Worm (Caenorhabditis elegans) whole organism, L4 larva: ENCODE measurements around the gene nmr-1.

ENCODE experiments used
- F49E8.2 ChIP-seq: sonication (generic microtip); optimal IDR thresholded peaks from 2 replicates; lab custom pipeline; 2016; ENCODE audit warnings: missing compliant biosample characterization, mild to moderate bottlenecking, missing genetic modification characterization, borderline replicate concordance
- ceh-20 ChIP-seq: fragments of 200-800 bp; sonication (Bioruptor generic); IDR thresholded peaks from 2 replicates; pipeline ENCODE4 v1.3.6; 2022; ENCODE audit warnings: missing genetic modification reagents, missing genetic modification characterization, missing compliant biosample characterization
- tag-97 ChIP-seq: fragments of 200-800 bp; sonication (Bioruptor generic); IDR thresholded peaks from 2 replicates; pipeline ENCODE4 v1.3.6; 2022; ENCODE audit warnings: missing genetic modification characterization, missing compliant biosample characterization

DNA sequence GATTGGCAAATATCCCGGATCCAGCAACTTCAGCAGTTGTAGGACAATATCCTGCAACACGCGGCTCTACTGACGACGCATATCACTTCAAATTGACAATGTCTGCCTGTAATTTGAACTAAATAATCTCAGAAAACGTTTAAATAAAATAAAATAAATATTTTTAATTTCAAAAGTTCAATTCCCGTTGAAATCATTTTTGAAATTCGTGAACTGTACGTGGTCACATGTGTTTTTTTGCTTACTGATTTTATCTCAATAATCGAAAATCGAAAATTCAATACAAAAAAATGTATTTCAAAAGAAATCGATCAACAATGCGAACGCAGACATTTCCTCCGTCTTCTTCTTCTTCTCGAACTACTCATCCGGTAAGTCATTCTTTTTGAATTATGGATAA is 8.8 kb downstream of the nmr-1 start, which contains the start of gene F07F6.1:
- TF ChIP-seq ceh-20 (GFP tag; lab: Robert Waterston, UW) (no peak), tag-97 (no peak), F49E8.2 (tag; lab: Kevin White, UChicago) (no peak)
